Worm (Caenorhabditis elegans) whole organism, late embryonic: ENCODE data around the gene mdf-1.

ENCODE experiments used
- C38D4.7 ChIP-seq: fragments of 200-800 bp; sonication (Bioruptor generic); optimal IDR thresholded peaks from 2 replicates; lab custom pipeline; 2018; ENCODE audit warnings: mild to moderate bottlenecking, missing genetic modification characterization, moderate library complexity, missing compliant biosample characterization
- K02D7.2 ChIP-seq: sonication (generic microtip); optimal IDR thresholded peaks from 2 replicates; lab custom pipeline; 2017; ENCODE audit warnings: mild to moderate bottlenecking, missing genetic modification characterization, missing compliant biosample characterization
- Y22D7AL.16 ChIP-seq: sonication (generic microtip); optimal IDR thresholded peaks from 2 replicates; lab custom pipeline; 2016; ENCODE audit warnings: missing genetic modification characterization, missing compliant biosample characterization
- ama-1 ChIP-seq: fragments of 150-350 bp; optimal IDR thresholded peaks from 2 replicates; lab custom pipeline; 2014
- ceh-19 ChIP-seq: fragments of 200-800 bp; sonication (Bioruptor generic); optimal IDR thresholded peaks from 2 replicates; lab custom pipeline; 2018; ENCODE audit warnings: mild to moderate bottlenecking, missing genetic modification characterization, missing compliant biosample characterization
- ceh-2 ChIP-seq: sonication (generic microtip); optimal IDR thresholded peaks from 2 replicates; lab custom pipeline; 2016; ENCODE audit warnings: missing genotype, missing genetic modification characterization, missing compliant biosample characterization
- ceh-22 ChIP-seq: sonication (generic microtip); optimal IDR thresholded peaks from 2 replicates; lab custom pipeline; 2017; ENCODE audit warnings: missing biosample characterization, missing genetic modification characterization
- ceh-24 ChIP-seq: sonication (generic microtip); optimal IDR thresholded peaks from 2 replicates; lab custom pipeline; 2016; ENCODE audit warnings: mild to moderate bottlenecking, missing genetic modification characterization, missing compliant biosample characterization
- ceh-45 ChIP-seq: fragments of 200-800 bp; sonication (Bioruptor generic); IDR thresholded peaks from 2 replicates; pipeline ENCODE4 v1.3.6; 2022; ENCODE audit warnings: missing genetic modification reagents, missing genetic modification characterization, missing compliant biosample characterization
- che-1 ChIP-seq: sonication (generic microtip); optimal IDR thresholded peaks from 2 replicates; lab custom pipeline; 2016; ENCODE audit warnings: mild to moderate bottlenecking, missing genetic modification characterization, missing compliant biosample characterization
- dmd-4 ChIP-seq: sonication (generic microtip); optimal IDR thresholded peaks from 2 replicates; lab custom pipeline; 2016; ENCODE audit warnings: borderline replicate concordance, missing genetic modification characterization, missing compliant biosample characterization
- elt-2 ChIP-seq: sonication (generic microtip); optimal IDR thresholded peaks from 2 replicates; lab custom pipeline; 2016; ENCODE audit warnings: missing genetic modification reagents, missing genetic modification characterization, missing compliant biosample characterization
- eyg-1 ChIP-seq: sonication (generic microtip); optimal IDR thresholded peaks from 2 replicates; lab custom pipeline; 2016; ENCODE audit warnings: missing genotype, missing genetic modification characterization, missing compliant biosample characterization
- fkh-6 ChIP-seq: sonication (generic microtip); optimal IDR thresholded peaks from 2 replicates; lab custom pipeline; 2016; ENCODE audit warnings: missing genetic modification characterization, missing compliant biosample characterization
- gmeb-2 ChIP-seq: sonication (generic microtip); optimal IDR thresholded peaks from 2 replicates; lab custom pipeline; 2016; ENCODE audit warnings: missing genetic modification characterization, inconsistent platforms, missing compliant biosample characterization
- hlh-13 ChIP-seq: fragments of 200-800 bp; sonication (Bioruptor generic); optimal IDR thresholded peaks from 2 replicates; lab custom pipeline; 2018; ENCODE audit warnings: mild to moderate bottlenecking, missing genetic modification characterization, missing compliant biosample characterization
- hlh-15 ChIP-seq: sonication (generic microtip); optimal IDR thresholded peaks from 2 replicates; lab custom pipeline; 2016; ENCODE audit warnings: missing genetic modification characterization, missing compliant biosample characterization
- hlh-8 ChIP-seq: sonication (generic microtip); optimal IDR thresholded peaks from 2 replicates; lab custom pipeline; 2016; ENCODE audit warnings: missing genotype, missing genetic modification characterization, missing compliant biosample characterization
- madf-2 ChIP-seq: sonication (generic microtip); optimal IDR thresholded peaks from 2 replicates; lab custom pipeline; 2017; ENCODE audit warnings: missing genetic modification characterization, missing compliant biosample characterization
- mec-3 ChIP-seq: sonication (generic microtip); optimal IDR thresholded peaks from 2 replicates; lab custom pipeline; 2016; ENCODE audit warnings: borderline replicate concordance, missing genetic modification characterization, missing compliant biosample characterization
- nhr-11 ChIP-seq: fragments of 150-350 bp; optimal IDR thresholded peaks from 2 replicates; lab custom pipeline; 2014; ENCODE audit warnings: missing biosample characterization, missing genetic modification characterization
- nhr-232 ChIP-seq: sonication (generic microtip); optimal IDR thresholded peaks from 2 replicates; lab custom pipeline; 2016; ENCODE audit warnings: missing genetic modification characterization, missing compliant biosample characterization
- pag-3 ChIP-seq: sonication (generic microtip); optimal IDR thresholded peaks from 2 replicates; lab custom pipeline; 2016; ENCODE audit warnings: missing compliant biosample characterization, missing genetic modification characterization, borderline replicate concordance
- pat-9 ChIP-seq: fragments of 200-800 bp; sonication (Bioruptor generic); optimal IDR thresholded peaks from 2 replicates; lab custom pipeline; 2018; ENCODE audit warnings: mild to moderate bottlenecking, missing genetic modification characterization, moderate library complexity, missing compliant biosample characterization
- pax-1 ChIP-seq: fragments of 150-350 bp; optimal IDR thresholded peaks from 2 replicates; lab custom pipeline; 2014; ENCODE audit warnings: missing biosample characterization, missing genetic modification characterization
- pha-2 ChIP-seq: sonication (generic microtip); optimal IDR thresholded peaks from 2 replicates; lab custom pipeline; 2017; ENCODE audit warnings: mild to moderate bottlenecking, missing genetic modification characterization, missing compliant biosample characterization
- pha-4 ChIP-seq: fragments of 150-350 bp; optimal IDR thresholded peaks from 2 replicates; lab custom pipeline; 2018; ENCODE audit warnings: missing biosample characterization, missing genetic modification reagents, missing genetic modification characterization
- pqm-1 ChIP-seq: sonication (generic microtip); optimal IDR thresholded peaks from 2 replicates; lab custom pipeline; 2016; ENCODE audit warnings: missing genetic modification characterization, missing compliant biosample characterization
- ref-2 ChIP-seq: sonication (generic microtip); optimal IDR thresholded peaks from 2 replicates; lab custom pipeline; 2016; ENCODE audit warnings: missing genetic modification characterization, missing compliant biosample characterization
- rnt-1 ChIP-seq: sonication (generic microtip); optimal IDR thresholded peaks from 2 replicates; lab custom pipeline; 2016; ENCODE audit warnings: missing genetic modification characterization, missing compliant biosample characterization
- sdc-2 ChIP-seq: sonication (generic microtip); optimal IDR thresholded peaks from 2 replicates; lab custom pipeline; 2016; ENCODE audit warnings: missing genotype, missing genetic modification characterization, missing compliant biosample characterization
- sox-2 ChIP-seq: fragments of 200-800 bp; sonication (Bioruptor generic); IDR thresholded peaks from 2 replicates; pipeline ENCODE4 v1.3.6; 2022; ENCODE audit warnings: missing genetic modification reagents, missing genetic modification characterization, missing compliant biosample characterization
- tbx-2 ChIP-seq: sonication (generic microtip); optimal IDR thresholded peaks from 2 replicates; lab custom pipeline; 2016; ENCODE audit warnings: missing genetic modification characterization, missing compliant biosample characterization
- tbx-7 ChIP-seq: sonication (generic microtip); optimal IDR thresholded peaks from 2 replicates; lab custom pipeline; 2016; ENCODE audit warnings: missing genotype, missing genetic modification characterization, missing compliant biosample characterization
- unc-42 ChIP-seq: sonication (generic microtip); optimal IDR thresholded peaks from 2 replicates; lab custom pipeline; 2016; ENCODE audit warnings: missing genotype, missing genetic modification characterization, missing compliant biosample characterization
- zip-5 ChIP-seq: sonication (generic microtip); optimal IDR thresholded peaks from 2 replicates; lab custom pipeline; 2016; ENCODE audit warnings: missing genetic modification characterization, missing compliant biosample characterization

Gene mdf-1

ce11 chrV:9521697-9522096 is 22.3 kb downstream of the mdf-1 start:
- TF ChIP-seq pha-4 (tag; lab: Kevin White, UChicago) (no peak), ref-2 (no peak), pag-3 (tag; lab: Kevin White, UChicago) (no peak), tbx-7 (tag; lab: Kevin White, UChicago) (no peak), sdc-2 (tag; lab: Kevin White, UChicago) (no peak), ceh-22 (tag; lab: Kevin White, UChicago) (no peak), ceh-24 (tag; lab: Kevin White, UChicago) (no peak), madf-2 (tag; lab: Kevin White, UChicago) (no peak), elt-2 (tag; lab: Kevin White, UChicago) (no peak), nhr-232 (tag; lab: Kevin White, UChicago) (no peak), fkh-6 (tag; lab: Kevin White, UChicago) (no peak), ama-1 (lab: Kevin White, UChicago) (no peak), pax-1 (tag; lab: Kevin White, UChicago) (no peak), eyg-1 (tag; lab: Kevin White, UChicago) (no peak)

- TF ChIP-seq hlh-8 (tag; lab: Kevin White, UChicago) = no peak
- no peak for TF ChIP-seq pax-1 (tag; lab: Kevin White, UChicago)
- no peak for TF ChIP-seq sox-2
- TF ChIP-seq madf-2 (tag; lab: Kevin White, UChicago) = no peak
- TF ChIP-seq pqm-1 (tag; lab: Kevin White, UChicago) = no peak
- no peak for TF ChIP-seq nhr-11 (tag; lab: Kevin White, UChicago)
Measured at ce11 chrV:9518832-9519231, 25.2 kb downstream of the mdf-1 start, which contains the start of gene C50F4.8. Gene C50F4.8 (minus strand): TSS chrV:9518859.

- no peak for TF ChIP-seq zip-5 (tag; lab: Kevin White, UChicago)
- TF ChIP-seq K02D7.2 (tag; lab: Kevin White, UChicago) = no peak
- TF ChIP-seq rnt-1 (tag; lab: Kevin White, UChicago) = no peak
- TF ChIP-seq unc-42 (tag; lab: Kevin White, UChicago) = no peak
- no peak for TF ChIP-seq che-1 (tag; lab: Kevin White, UChicago)
- no peak for TF ChIP-seq gmeb-2
- TF ChIP-seq sox-2 = no peak
- TF ChIP-seq ceh-24 (tag; lab: Kevin White, UChicago) = no peak
- no peak for TF ChIP-seq ceh-45 (GFP tag; lab: Robert Waterston, UW)
- no peak for TF ChIP-seq ceh-19
- TF ChIP-seq tbx-2 (tag; lab: Kevin White, UChicago) = no peak
- TF ChIP-seq Y22D7AL.16 (tag; lab: Kevin White, UChicago) = no peak
- no peak for TF ChIP-seq ref-2
- TF ChIP-seq pha-2 (tag; lab: Kevin White, UChicago) = no peak
- no peak for TF ChIP-seq pat-9 (tag; lab: Kevin White, UChicago)
- TF ChIP-seq C38D4.7 (GFP tag; lab: Kevin White, UChicago) = no peak
- no peak for TF ChIP-seq ceh-2
- no peak for TF ChIP-seq mec-3 (tag; lab: Kevin White, UChicago)
- TF ChIP-seq dmd-4 (tag; lab: Kevin White, UChicago) = no peak
- no peak for TF ChIP-seq hlh-15 (tag; lab: Kevin White, UChicago)
Measured at ce11 chrV:9516280-9516679, 27.7 kb downstream of the mdf-1 start.

- no peak for TF ChIP-seq ceh-24 (tag; lab: Kevin White, UChicago)
- no peak for TF ChIP-seq ceh-45 (GFP tag; lab: Robert Waterston, UW)
- no peak for TF ChIP-seq hlh-13 (GFP tag; lab: Kevin White, UChicago)
Measured at ce11 chrV:9513590-9513989, 30.4 kb downstream of the mdf-1 start, which contains the start of gene eif-2Bdelta. Gene eif-2Bdelta (plus strand): TSS chrV:9513824.
